Fruit fly (Drosophila melanogaster) whole organism, adult: ENCODE measurements around the gene CG31516.

Experiments
- CG11617 ChIP-seq: fragments of 200-800 bp; sonication (Bioruptor generic); optimal IDR thresholded peaks from 2 replicates; lab custom pipeline; 2017; ENCODE audit warnings: mild to moderate bottlenecking, missing biosample characterization, missing genetic modification reagents, missing genetic modification characterization
- CG12768 ChIP-seq: fragments of 200-800 bp; sonication (Bioruptor generic); optimal IDR thresholded peaks from 2 replicates; lab custom pipeline; 2017; ENCODE audit warnings: missing biosample characterization, missing genetic modification characterization, mild to moderate bottlenecking, moderate library complexity, missing genetic modification reagents
- CG14711 ChIP-seq: fragments of 200-800 bp; sonication (Bioruptor generic); optimal IDR thresholded peaks from 2 replicates; lab custom pipeline; 2018; ENCODE audit warnings: missing biosample characterization, mild to moderate bottlenecking, missing genetic modification characterization, moderate library complexity
- CG1620 ChIP-seq: fragments of 200-800 bp; sonication (Bioruptor generic); optimal IDR thresholded peaks from 2 replicates; lab custom pipeline; 2016; ENCODE audit warnings: missing biosample characterization, missing genetic modification characterization
- CG33017 ChIP-seq: fragments of 200-800 bp; sonication (Bioruptor generic); optimal IDR thresholded peaks from 2 replicates; lab custom pipeline; 2018; ENCODE audit warnings: missing biosample characterization, mild to moderate bottlenecking, missing genetic modification characterization, moderate library complexity
- CG5204 ChIP-seq: fragments of 200-800 bp; sonication (Bioruptor generic); optimal IDR thresholded peaks from 2 replicates; lab custom pipeline; 2016; ENCODE audit warnings: missing biosample characterization, missing genetic modification characterization
- CG7045 ChIP-seq: fragments of 200-800 bp; sonication (Bioruptor generic); optimal IDR thresholded peaks from 2 replicates; lab custom pipeline; 2017; ENCODE audit warnings: missing biosample characterization, mild to moderate bottlenecking, missing genetic modification characterization
- CG7101 ChIP-seq: fragments of 200-800 bp; sonication (Bioruptor generic); optimal IDR thresholded peaks from 2 replicates; lab custom pipeline; 2018; ENCODE audit warnings: missing biosample characterization, mild to moderate bottlenecking, missing genetic modification characterization, moderate library complexity
- Clk ChIP-seq: fragments of 200-800 bp; sonication (Bioruptor generic); optimal IDR thresholded peaks from 2 replicates; lab custom pipeline; 2017; ENCODE audit warnings: missing biosample characterization, missing genetic modification characterization
- Crg-1 ChIP-seq: fragments of 200-800 bp; sonication (Bioruptor generic); optimal IDR thresholded peaks from 2 replicates; lab custom pipeline; 2016; ENCODE audit warnings: missing biosample characterization, missing genetic modification characterization
- Hr96 ChIP-seq: fragments of 200-800 bp; sonication (Bioruptor generic); optimal IDR thresholded peaks from 2 replicates; lab custom pipeline; 2016; ENCODE audit warnings: missing biosample characterization, missing genetic modification characterization
- Mnt ChIP-seq: fragments of 200-800 bp; sonication (Bioruptor generic); optimal IDR thresholded peaks from 2 replicates; lab custom pipeline; 2016; ENCODE audit warnings: missing biosample characterization, mild to moderate bottlenecking, missing genetic modification characterization
- bab1 ChIP-seq: fragments of 200-800 bp; sonication (Bioruptor generic); optimal IDR thresholded peaks from 3 replicates; lab custom pipeline; 2019; ENCODE audit warnings: missing biosample characterization, mild to moderate bottlenecking, missing genetic modification characterization, moderate library complexity
- cic ChIP-seq: fragments of 200-800 bp; sonication (Bioruptor generic); optimal IDR thresholded peaks from 2 replicates; lab custom pipeline; 2017; ENCODE audit warnings: missing biosample characterization, mild to moderate bottlenecking, missing genetic modification characterization, moderate library complexity
- cnc ChIP-seq, 2 experiments: fragments of >200 bp; optimal IDR thresholded peaks; 2 replicates each; lab custom pipeline; 2017
- kay ChIP-seq: fragments of 200-800 bp; sonication (Bioruptor generic); peaks from one replicate; lab custom pipeline; 2016; ENCODE audit warnings: missing biosample characterization, missing genetic modification characterization, borderline replicate concordance
- ovo ChIP-seq: fragments of 200-800 bp; sonication (Bioruptor generic); optimal IDR thresholded peaks from 2 replicates; lab custom pipeline; 2016; ENCODE audit warnings: missing biosample characterization, missing genetic modification characterization
- pad ChIP-seq: fragments of 200-800 bp; sonication (Bioruptor generic); optimal IDR thresholded peaks from 3 replicates; lab custom pipeline; 2017; ENCODE audit warnings: missing biosample characterization, missing genetic modification characterization, mild to moderate bottlenecking, moderate library complexity, missing genetic modification reagents
- tj ChIP-seq: fragments of 200-800 bp; sonication (Bioruptor generic); optimal IDR thresholded peaks from 3 replicates; lab custom pipeline; 2017; ENCODE audit warnings: missing biosample characterization, mild to moderate bottlenecking, missing genetic modification characterization, moderate library complexity
- toe ChIP-seq: fragments of 200-800 bp; sonication (Bioruptor generic); optimal IDR thresholded peaks from 2 replicates; lab custom pipeline; 2016; ENCODE audit warnings: missing biosample characterization, missing genetic modification characterization

The CG31516 gene

DNA sequence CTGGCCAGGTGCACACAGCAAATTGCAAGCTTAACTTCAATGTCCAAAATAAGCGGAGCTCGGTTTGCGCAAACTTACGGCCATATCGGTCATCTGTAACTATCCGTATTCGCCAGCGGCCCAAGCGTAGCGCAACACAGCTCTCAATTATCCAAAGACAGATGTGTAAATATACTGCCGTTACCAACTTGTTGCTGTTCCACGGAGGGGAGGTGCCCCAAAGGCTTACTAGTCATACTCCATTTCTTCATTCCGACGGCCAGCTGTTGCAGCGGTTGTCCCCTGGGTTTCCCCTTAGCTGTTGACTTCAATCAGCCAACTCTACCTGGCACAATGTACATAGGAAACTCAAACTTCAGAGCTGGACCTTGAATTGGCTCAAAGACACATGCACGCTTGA is at the start of gene CG31516:
TSS of gene CG31516 (minus strand) at position 101 of the 400 bp plus-strand sequence.
- TF ChIP-seq CG7045 (GFP tag; lab: Kevin White, UChicago) (no peak), Hr96 (GFP tag; lab: Kevin White, UChicago) (no peak), Crg-1 (GFP tag; lab: Kevin White, UChicago) (no peak), CG14711 (tag; lab: Kevin White, UChicago) (no peak), CG7101 (tag; lab: Kevin White, UChicago) (no peak), CG11617 (GFP tag; lab: Kevin White, UChicago) (no peak), CG5204 (GFP tag; lab: Kevin White, UChicago) (no peak), CG33017 (no peak), tj (GFP tag; lab: Kevin White, UChicago) (no peak), CG1620 (no peak), ovo (GFP tag; lab: Kevin White, UChicago) (no peak)

DNA sequence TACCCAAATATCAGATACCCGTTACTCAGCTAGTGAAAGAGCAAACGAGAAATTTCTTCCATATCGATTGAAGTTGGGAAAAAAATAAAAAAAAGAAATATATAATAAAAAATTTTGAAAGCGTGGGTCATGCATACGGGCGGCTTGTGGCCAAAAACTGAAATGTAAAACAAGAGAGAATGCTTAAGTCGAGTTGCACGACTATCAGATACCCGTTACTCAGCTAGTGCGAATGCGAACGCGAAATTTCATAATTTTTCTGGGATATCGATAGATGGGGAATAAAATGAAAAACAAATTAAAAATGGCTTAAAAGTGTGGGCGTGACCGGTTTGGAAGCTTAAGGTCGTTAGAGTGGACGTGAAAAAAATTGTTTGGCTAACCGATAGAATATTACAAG is 48.4 kb upstream of the CG31516 start:
- TF ChIP-seq Crg-1 (GFP tag; lab: Kevin White, UChicago) (no peak), CG7045 (GFP tag; lab: Kevin White, UChicago) (no peak), cnc (optimal IDR thresholded peaks at IDR 0.05; lab: Kevin White, UChicago) (no peak), CG12768 (no peak), Hr96 (GFP tag; lab: Kevin White, UChicago) (no peak), bab1 (GFP tag; lab: Kevin White, UChicago) (no peak), CG1620 (no peak), pad (GFP tag; lab: Kevin White, UChicago) (no peak), CG33017 (no peak), ovo (GFP tag; lab: Kevin White, UChicago) (no peak), CG11617 (GFP tag; lab: Kevin White, UChicago) (no peak), cic (no peak), kay (GFP tag; lab: Kevin White, UChicago) (no peak)

DNA sequence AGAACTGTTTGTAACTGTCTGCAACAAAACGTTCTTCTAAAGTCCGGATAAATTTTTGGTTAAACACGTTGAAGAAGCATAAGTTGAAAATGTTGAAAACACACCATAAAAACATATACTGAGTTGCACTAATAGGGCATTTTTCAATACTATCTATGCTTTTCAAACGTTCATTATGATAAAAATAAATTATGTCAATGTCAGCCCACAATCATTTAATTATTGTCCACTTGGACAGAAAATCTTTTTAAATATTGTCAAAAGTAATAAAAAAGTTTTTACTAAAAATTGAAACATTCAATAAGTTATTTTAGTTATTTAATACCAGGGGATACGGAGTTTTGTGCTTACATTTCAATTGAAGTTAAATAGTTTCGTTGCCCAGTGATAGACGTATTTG is 46.5 kb upstream of the CG31516 start, which contains the start of gene CG1092:
TSS of gene CG1092 (plus strand) at position 301 of the 400 bp plus-strand sequence.
- TF ChIP-seq cic (no peak), kay (GFP tag; lab: Kevin White, UChicago) (peak; percentile 17)

DNA sequence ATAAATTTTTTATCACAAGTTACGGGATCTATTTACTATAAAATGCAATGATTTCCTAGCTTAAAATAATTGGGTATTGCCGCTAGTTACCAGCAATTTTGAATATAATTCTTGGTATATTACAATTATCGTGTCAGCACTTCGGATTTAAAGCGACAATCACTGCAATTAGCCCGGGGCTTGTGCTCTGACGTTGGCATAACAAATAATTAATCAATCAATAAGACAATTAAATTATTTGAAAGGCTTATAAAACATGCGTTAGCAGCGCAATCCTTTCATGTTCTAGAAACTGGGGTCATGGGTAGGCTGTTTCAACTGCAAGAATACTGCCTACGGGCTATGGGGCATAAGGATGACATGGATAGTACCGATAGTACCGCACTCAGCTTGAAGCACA is 36.7 kb upstream of the CG31516 start, which contains the start of gene Or82a:
TSS of gene Or82a (plus strand) at position 301 of the 400 bp plus-strand sequence.
- TF ChIP-seq ovo (GFP tag; lab: Kevin White, UChicago) = no peak
- no peak for TF ChIP-seq tj (GFP tag; lab: Kevin White, UChicago)
- no peak for TF ChIP-seq CG1620
- TF ChIP-seq Crg-1 (GFP tag; lab: Kevin White, UChicago) = no peak
- TF ChIP-seq pad (GFP tag; lab: Kevin White, UChicago) = no peak
- TF ChIP-seq CG33017 = no peak
- no peak for TF ChIP-seq cic
- no peak for TF ChIP-seq kay (GFP tag; lab: Kevin White, UChicago)
- TF ChIP-seq CG5204 (GFP tag; lab: Kevin White, UChicago) = no peak
- no peak for TF ChIP-seq bab1 (GFP tag; lab: Kevin White, UChicago)
- TF ChIP-seq Clk (GFP tag; lab: Kevin White, UChicago) = no peak
- TF ChIP-seq CG14711 (tag; lab: Kevin White, UChicago) = no peak
- no peak for TF ChIP-seq Hr96 (GFP tag; lab: Kevin White, UChicago)
- TF ChIP-seq toe (GFP tag; lab: Kevin White, UChicago) = no peak
- TF ChIP-seq CG12768 = no peak
- no peak for TF ChIP-seq CG7045 (GFP tag; lab: Kevin White, UChicago)
- TF ChIP-seq Mnt (GFP tag; lab: Kevin White, UChicago) = no peak
- TF ChIP-seq CG11617 (GFP tag; lab: Kevin White, UChicago) = no peak
- no peak for TF ChIP-seq CG7101 (tag; lab: Kevin White, UChicago)

DNA sequence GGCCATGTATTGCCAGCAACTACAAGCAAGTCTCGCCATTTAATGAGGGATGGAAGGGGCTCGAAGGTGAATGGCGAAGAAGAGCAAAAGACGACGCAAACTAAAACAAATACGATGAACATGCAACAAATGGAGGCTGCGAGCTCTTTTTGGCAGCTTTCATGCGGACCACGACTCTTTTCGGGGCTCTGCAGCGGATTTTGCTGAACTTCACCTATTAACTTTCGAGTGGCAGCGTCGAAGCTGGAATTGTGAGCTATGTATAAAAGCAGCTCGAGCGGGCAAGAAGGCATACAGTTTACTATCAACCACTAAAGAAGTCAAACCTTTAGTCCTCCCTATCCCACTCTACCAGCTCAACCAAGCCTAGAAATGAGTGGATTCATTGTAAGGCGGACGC is 34.5 kb upstream of the CG31516 start, which contains the start of gene TwdlV:
TSS of gene TwdlV (plus strand) at position 301 of the 400 bp plus-strand sequence.
- no peak for TF ChIP-seq cnc (optimal IDR thresholded peaks at IDR 0.05; lab: Kevin White, UChicago)
- TF ChIP-seq Mnt (GFP tag; lab: Kevin White, UChicago) = no peak
- no peak for TF ChIP-seq CG33017
- TF ChIP-seq CG14711 (tag; lab: Kevin White, UChicago) = no peak
- no peak for TF ChIP-seq tj (GFP tag; lab: Kevin White, UChicago)
- no peak for TF ChIP-seq Crg-1 (GFP tag; lab: Kevin White, UChicago)
- TF ChIP-seq cic = no peak
- TF ChIP-seq CG5204 (GFP tag; lab: Kevin White, UChicago) = no peak
- no peak for TF ChIP-seq Hr96 (GFP tag; lab: Kevin White, UChicago)
- TF ChIP-seq CG12768 = no peak
- TF ChIP-seq Clk (GFP tag; lab: Kevin White, UChicago) = no peak

DNA sequence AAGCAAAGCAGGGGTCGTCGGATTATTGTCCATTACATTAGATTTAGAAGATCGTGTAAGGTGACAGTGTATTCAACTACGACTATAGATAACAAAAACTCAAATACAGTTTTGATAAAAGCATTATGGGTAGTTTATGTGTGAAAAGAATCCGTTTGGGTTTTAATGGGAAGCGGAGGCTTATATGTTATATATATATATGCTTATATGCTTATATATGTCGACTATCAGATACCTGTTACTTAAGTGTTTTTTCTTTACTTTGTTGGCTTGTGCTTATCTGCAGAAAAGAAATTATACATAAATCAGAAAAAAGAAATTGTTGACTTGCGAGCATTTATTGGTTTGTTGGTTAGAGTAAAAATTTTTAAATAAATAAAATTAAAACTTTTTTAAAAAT is 33.0 kb upstream of the CG31516 start, which contains the start of gene CG14644:
TSS of gene CG14644 (minus strand) at position 101 of the 400 bp plus-strand sequence.
- TF ChIP-seq cic = no peak
- TF ChIP-seq CG33017 = no peak
- no peak for TF ChIP-seq toe (GFP tag; lab: Kevin White, UChicago)
- TF ChIP-seq CG12768 = no peak
- TF ChIP-seq pad (GFP tag; lab: Kevin White, UChicago) = no peak
- no peak for TF ChIP-seq CG7045 (GFP tag; lab: Kevin White, UChicago)
- no peak for TF ChIP-seq kay (GFP tag; lab: Kevin White, UChicago)
- TF ChIP-seq tj (GFP tag; lab: Kevin White, UChicago) = no peak
- TF ChIP-seq CG1620 = no peak
- no peak for TF ChIP-seq CG5204 (GFP tag; lab: Kevin White, UChicago)
- no peak for TF ChIP-seq CG7101 (tag; lab: Kevin White, UChicago)
- no peak for TF ChIP-seq Hr96 (GFP tag; lab: Kevin White, UChicago)
- no peak for TF ChIP-seq bab1 (GFP tag; lab: Kevin White, UChicago)
- no peak for TF ChIP-seq ovo (GFP tag; lab: Kevin White, UChicago)
- TF ChIP-seq Crg-1 (GFP tag; lab: Kevin White, UChicago) = no peak
- TF ChIP-seq Clk (GFP tag; lab: Kevin White, UChicago) = no peak
- TF ChIP-seq CG14711 (tag; lab: Kevin White, UChicago) = no peak
